Fruit fly (Drosophila melanogaster) whole organism, embryonic: ENCODE data around the gene Polr3G.

ENCODE experiments used
- BEAF-32 ChIP-seq: fragments of 200-800 bp; sonication (Bioruptor generic); optimal IDR thresholded peaks from 3 replicates; lab custom pipeline; 2017; ENCODE audit warnings: missing biosample characterization, missing genetic modification characterization, mild to moderate bottlenecking, moderate library complexity, missing genetic modification reagents
- CG10209 ChIP-seq: fragments of 200-800 bp; sonication (Bioruptor generic); optimal IDR thresholded peaks from 3 replicates; lab custom pipeline; 2017; ENCODE audit warnings: missing biosample characterization, mild to moderate bottlenecking, missing genetic modification characterization, missing genetic modification reagents
- CG10321 ChIP-seq: fragments of 200-800 bp; sonication (Bioruptor generic); IDR thresholded peaks from 2 replicates; pipeline ENCODE4 v1.3.6; 2022; ENCODE audit warnings: missing biosample characterization, missing genetic modification characterization
- CG10462 ChIP-seq: fragments of 200-800 bp; sonication (Bioruptor generic); optimal IDR thresholded peaks from 2 replicates; lab custom pipeline; 2016; ENCODE audit warnings: missing biosample characterization, missing genetic modification characterization
- CG11247 ChIP-seq: fragments of 200-800 bp; sonication (Bioruptor generic); IDR thresholded peaks from 2 replicates; pipeline ENCODE4 v1.3.6; 2022; ENCODE audit warnings: missing biosample characterization, missing genetic modification characterization
- CG14050 ChIP-seq: fragments of 200-800 bp; sonication (Bioruptor generic); IDR thresholded peaks from 3 replicates; pipeline ENCODE4 v1.3.6; 2022; ENCODE audit warnings: missing biosample characterization, missing genetic modification characterization
- CG1647 ChIP-seq: fragments of 200-800 bp; sonication (Bioruptor generic); optimal IDR thresholded peaks from 3 replicates; lab custom pipeline; 2016; ENCODE audit warnings: missing biosample characterization, missing genetic modification characterization
- CG16815 ChIP-seq: fragments of 200-800 bp; sonication (Bioruptor generic); optimal IDR thresholded peaks from 3 replicates; lab custom pipeline; 2017; ENCODE audit warnings: missing biosample characterization, mild to moderate bottlenecking, missing genetic modification characterization
- CG3847 ChIP-seq: fragments of 200-800 bp; sonication (Bioruptor generic); IDR thresholded peaks from 2 replicates; pipeline ENCODE4 v1.3.6; 2022; ENCODE audit warnings: missing biosample characterization, missing genetic modification characterization
- CG4328 ChIP-seq: fragments of 200-800 bp; sonication (Bioruptor generic); optimal IDR thresholded peaks from 3 replicates; lab custom pipeline; 2017; ENCODE audit warnings: missing biosample characterization, missing genetic modification reagents, missing genetic modification characterization
- CG4404 ChIP-seq: fragments of 200-800 bp; sonication (Bioruptor generic); IDR thresholded peaks from 2 replicates; pipeline ENCODE4 v1.3.6; 2022; ENCODE audit warnings: missing biosample characterization, missing genetic modification characterization
- CG4820 ChIP-seq: fragments of 200-800 bp; sonication (Bioruptor generic); optimal IDR thresholded peaks from 3 replicates; lab custom pipeline; 2016; ENCODE audit warnings: missing biosample characterization, missing genetic modification characterization
- CG5180 ChIP-seq: fragments of 200-800 bp; sonication (Bioruptor generic); optimal IDR thresholded peaks from 3 replicates; lab custom pipeline; 2017; ENCODE audit warnings: missing biosample characterization, missing genetic modification characterization, mild to moderate bottlenecking, moderate library complexity, missing genetic modification reagents
- CG5245 ChIP-seq: fragments of 200-800 bp; sonication (Bioruptor generic); optimal IDR thresholded peaks from 3 replicates; lab custom pipeline; 2016; ENCODE audit warnings: missing biosample characterization, missing genetic modification characterization
- CG6654 ChIP-seq: fragments of 200-800 bp; sonication (Bioruptor generic); optimal IDR thresholded peaks from 2 replicates; lab custom pipeline; 2017; ENCODE audit warnings: missing biosample characterization, mild to moderate bottlenecking, missing genetic modification characterization
- CG6683 ChIP-seq: fragments of 200-800 bp; sonication (Bioruptor generic); optimal IDR thresholded peaks from 2 replicates; lab custom pipeline; 2017; ENCODE audit warnings: missing biosample characterization, mild to moderate bottlenecking, missing genetic modification characterization, missing genetic modification reagents
- CG6765 ChIP-seq: fragments of 200-800 bp; sonication (Bioruptor generic); optimal IDR thresholded peaks from 3 replicates; lab custom pipeline; 2017; ENCODE audit warnings: missing biosample characterization, mild to moderate bottlenecking, missing genetic modification characterization
- CG7372 ChIP-seq: fragments of 200-800 bp; sonication (Bioruptor generic); IDR thresholded peaks from 2 replicates; pipeline ENCODE4 v1.3.6; 2022; ENCODE audit warnings: missing biosample characterization, missing genetic modification characterization
- CG7556 ChIP-seq: fragments of 200-800 bp; sonication (Bioruptor generic); optimal IDR thresholded peaks from 2 replicates; lab custom pipeline; 2017; ENCODE audit warnings: missing biosample characterization, mild to moderate bottlenecking, missing genetic modification characterization
- CG8290 ChIP-seq, 3 experiments: fragments of 200-800 bp; sonication (Bioruptor generic); optimal IDR thresholded peaks; 2 replicates each; lab custom pipeline; 2016 to 2019; ENCODE audit warnings: missing biosample characterization in 3 of 3, missing genetic modification characterization in 3 of 3, mild to moderate bottlenecking in 2 of 3, moderate library complexity in 1 of 3
- CG8478 ChIP-seq: fragments of >200 bp; optimal IDR thresholded peaks from 2 replicates; lab custom pipeline; 2018
- CG8924 ChIP-seq: fragments of 200-800 bp; optimal IDR thresholded peaks from 3 replicates; lab custom pipeline; 2019; ENCODE audit warnings: missing biosample characterization, mild to moderate bottlenecking, missing genetic modification characterization, moderate library complexity
- CG9215 ChIP-seq: fragments of 200-800 bp; sonication (Bioruptor generic); IDR thresholded peaks from 2 replicates; pipeline ENCODE4 v1.3.6; 2022; ENCODE audit warnings: missing biosample characterization, missing genetic modification characterization
- CG9932 ChIP-seq: fragments of 200-800 bp; sonication (Bioruptor generic); IDR thresholded peaks from 2 replicates; pipeline ENCODE4 v1.3.6; 2022; ENCODE audit warnings: missing biosample characterization, missing genetic modification characterization
- D19B ChIP-seq: fragments of 200-800 bp; sonication (Bioruptor generic); optimal IDR thresholded peaks from 2 replicates; lab custom pipeline; 2017; ENCODE audit warnings: missing biosample characterization, mild to moderate bottlenecking, missing genetic modification characterization
- Dip3 ChIP-seq: fragments of 200-800 bp; sonication (Bioruptor generic); optimal IDR thresholded peaks from 3 replicates; lab custom pipeline; 2016; ENCODE audit warnings: missing biosample characterization, missing genetic modification characterization
- Dref ChIP-seq: fragments of 200-800 bp; sonication (Bioruptor generic); IDR thresholded peaks from 2 replicates; pipeline ENCODE4 v1.3.6; 2022; ENCODE audit warnings: missing biosample characterization, missing genetic modification characterization
- Ets65A ChIP-seq: fragments of 200-800 bp; sonication (Bioruptor generic); peaks from one replicate; lab custom pipeline; 2016; ENCODE audit warnings: missing biosample characterization, missing genetic modification characterization
- GATAe ChIP-seq: fragments of 200-800 bp; sonication (Bioruptor generic); conservative IDR thresholded peaks from 2 replicates; pipeline ENCODE4 v1.3.6; 2022; ENCODE audit warnings: missing biosample characterization, missing genetic modification characterization
- HHEX ChIP-seq: fragments of 200-800 bp; sonication (Bioruptor generic); optimal IDR thresholded peaks from 3 replicates; lab custom pipeline; 2017; ENCODE audit warnings: missing biosample characterization, mild to moderate bottlenecking, missing genetic modification characterization, missing genetic modification reagents
- NFAT ChIP-seq: fragments of 200-800 bp; sonication (Bioruptor generic); IDR thresholded peaks from 2 replicates; pipeline ENCODE4 v1.3.6; 2022; ENCODE audit warnings: missing biosample characterization, missing genetic modification characterization
- NfI ChIP-seq: fragments of 200-800 bp; sonication (Bioruptor generic); optimal IDR thresholded peaks from 3 replicates; lab custom pipeline; 2018; ENCODE audit warnings: missing biosample characterization, mild to moderate bottlenecking, missing genetic modification characterization, moderate library complexity
- PHDP ChIP-seq: fragments of 200-800 bp; sonication (Bioruptor generic); optimal IDR thresholded peaks from 3 replicates; lab custom pipeline; 2018; ENCODE audit warnings: missing biosample characterization, mild to moderate bottlenecking, missing genetic modification characterization, moderate library complexity
- Ravus ChIP-seq: fragments of 200-800 bp; sonication (Bioruptor generic); IDR thresholded peaks from 2 replicates; pipeline ENCODE4 v1.3.6; 2022; ENCODE audit warnings: missing biosample characterization, missing genetic modification characterization
- Sox100B ChIP-seq: fragments of 200-800 bp; sonication (Bioruptor generic); optimal IDR thresholded peaks from 3 replicates; lab custom pipeline; 2018; ENCODE audit warnings: missing biosample characterization, mild to moderate bottlenecking, missing genetic modification characterization
- Usf ChIP-seq: fragments of 200-800 bp; sonication (Bioruptor generic); optimal IDR thresholded peaks from 2 replicates; lab custom pipeline; 2017; ENCODE audit warnings: missing genotype, missing biosample characterization, missing genetic modification characterization
- Xrp1 ChIP-seq: fragments of 200-800 bp; sonication (Bioruptor generic); IDR thresholded peaks from 2 replicates; pipeline ENCODE4 v1.3.6; 2022; ENCODE audit warnings: missing biosample characterization, missing genetic modification characterization
- az2 ChIP-seq: fragments of 200-800 bp; sonication (Bioruptor generic); optimal IDR thresholded peaks from 3 replicates; lab custom pipeline; 2016; ENCODE audit warnings: missing biosample characterization, missing genetic modification characterization
- bowl ChIP-seq: fragments of 200-800 bp; sonication (Bioruptor generic); IDR thresholded peaks from 2 replicates; pipeline ENCODE4 v1.3.6; 2022; ENCODE audit warnings: missing biosample characterization, missing genetic modification characterization
- cad ChIP-seq: fragments of >200 bp; optimal IDR thresholded peaks from 2 replicates; lab custom pipeline; 2017; ENCODE audit warnings: missing biosample characterization, missing genetic modification characterization
- en ChIP-seq: fragments of 200-800 bp; sonication (Bioruptor generic); optimal IDR thresholded peaks from 2 replicates; lab custom pipeline; 2016; ENCODE audit warnings: missing biosample characterization, missing genetic modification characterization
- fru ChIP-seq: fragments of >200 bp; optimal IDR thresholded peaks from 2 replicates; lab custom pipeline; 2017
- hth ChIP-seq: fragments of >200 bp; optimal IDR thresholded peaks from 2 replicates; lab custom pipeline; 2017; ENCODE audit warnings: inconsistent platforms
- jumu ChIP-seq: fragments of 200-800 bp; sonication (Bioruptor generic); optimal IDR thresholded peaks from 3 replicates; lab custom pipeline; 2016; ENCODE audit warnings: missing biosample characterization, missing genetic modification characterization
- nom ChIP-seq: fragments of 200-800 bp; sonication (Bioruptor generic); optimal IDR thresholded peaks from 2 replicates; lab custom pipeline; 2017; ENCODE audit warnings: missing biosample characterization, missing genetic modification characterization, mild to moderate bottlenecking, moderate library complexity, missing genetic modification reagents
- p53 ChIP-seq: fragments of 200-800 bp; sonication (Bioruptor generic); optimal IDR thresholded peaks from 2 replicates; lab custom pipeline; 2016; ENCODE audit warnings: missing biosample characterization, missing genetic modification characterization
- repo ChIP-seq: fragments of 200-800 bp; sonication (Bioruptor generic); optimal IDR thresholded peaks from 2 replicates; lab custom pipeline; 2016; ENCODE audit warnings: missing biosample characterization, missing genetic modification characterization
- run ChIP-seq: fragments of 200-800 bp; sonication (Bioruptor generic); optimal IDR thresholded peaks from 3 replicates; lab custom pipeline; 2018; ENCODE audit warnings: missing biosample characterization, mild to moderate bottlenecking, missing genetic modification characterization
- slou ChIP-seq: fragments of 200-800 bp; sonication (Bioruptor generic); optimal IDR thresholded peaks from 3 replicates; lab custom pipeline; 2016; ENCODE audit warnings: missing biosample characterization, missing genetic modification characterization
- ssp ChIP-seq: fragments of 200-800 bp; sonication (Bioruptor generic); IDR thresholded peaks from 2 replicates; pipeline ENCODE4 v1.3.6; 2022; ENCODE audit warnings: missing biosample characterization, missing genetic modification characterization
- stc ChIP-seq: fragments of 200-800 bp; sonication (Bioruptor generic); IDR thresholded peaks from 2 replicates; pipeline ENCODE4 v1.3.6; 2022; ENCODE audit warnings: missing biosample characterization, missing genetic modification characterization
- wdn ChIP-seq: fragments of 200-800 bp; sonication (Bioruptor generic); IDR thresholded peaks from 2 replicates; pipeline ENCODE4 v1.3.6; 2022; ENCODE audit warnings: missing biosample characterization, missing genetic modification characterization
- zfh2 ChIP-seq: fragments of 200-800 bp; sonication (Bioruptor generic); optimal IDR thresholded peaks from 2 replicates; lab custom pipeline; 2016; ENCODE audit warnings: missing biosample characterization, missing genetic modification characterization

The Polr3G gene

DNA sequence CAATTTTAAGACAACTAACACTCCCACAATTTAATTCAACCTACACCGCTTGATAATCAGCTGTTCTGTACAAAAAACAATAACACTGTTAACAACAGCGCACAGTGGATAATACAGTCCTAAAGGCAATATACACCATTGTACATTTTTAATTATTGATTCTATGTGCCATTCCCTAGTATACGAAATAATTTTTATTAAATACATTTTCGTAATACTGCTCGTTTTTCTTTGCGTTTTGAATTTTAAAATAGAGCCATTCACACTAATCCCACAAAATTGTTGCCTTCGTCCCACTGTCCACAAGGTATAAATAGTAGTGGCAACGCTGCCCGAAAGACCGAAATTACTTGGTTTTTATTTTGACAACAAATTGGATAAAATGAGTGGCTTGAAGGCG lies 6.6 kb upstream of the Polr3G start, which contains the start of the genes Coq4 and CG32176 (continued):
- TF ChIP-seq CG6654 (GFP tag; lab: Kevin White, UChicago) (peak; percentile 87), NFAT (peak; percentile 98), jumu (peak; percentile 99), CG9215 (GFP tag; lab: Robert Waterston, UW) (peak; percentile 97), p53 (GFP tag; lab: Kevin White, UChicago) (peak; percentile 92), CG1647 (GFP tag; lab: Kevin White, UChicago) (peak; percentile 98), fru (lab: Kevin White, UChicago) (no peak), az2 (GFP tag; lab: Kevin White, UChicago) (peak; percentile 99), cad (GFP tag; lab: Kevin White, UChicago) (no peak), CG4328 (GFP tag; lab: Kevin White, UChicago) (peak; percentile 95), CG5245 (peak; percentile 97), CG6683 (GFP tag; lab: Kevin White, UChicago) (peak; percentile 90), CG4404 (GFP tag; lab: Robert Waterston, UW) (peak; percentile 96), Dip3 (GFP tag; lab: Kevin White, UChicago) (peak; percentile 98), GATAe (GFP tag; lab: Robert Waterston, UW) (peak; percentile 80), zfh2 (GFP tag; lab: Kevin White, UChicago) (peak; percentile 99), NfI (GFP tag; lab: Kevin White, UChicago) (peak; percentile 98), bowl (GFP tag; lab: Robert Waterston, UW) (peak; percentile 90), CG4820 (GFP tag; lab: Kevin White, UChicago) (peak; percentile 97), CG3847 (GFP tag; lab: Robert Waterston, UW) (peak; percentile 98), repo (GFP tag; lab: Kevin White, UChicago) (peak; percentile 96), CG10321 (GFP tag; lab: Robert Waterston, UW) (peak; percentile 78), slou (peak; percentile 98), BEAF-32 (GFP tag; lab: Kevin White, UChicago) (peak; percentile 40), nom (GFP tag; lab: Kevin White, UChicago) (peak; percentile 83), CG7372 (peak; percentile 96), CG6765 (peak; percentile 95), CG7556 (peak; percentile 95), Ravus (GFP tag; lab: Robert Waterston, UW) (peak; percentile 94), HHEX (GFP tag; lab: Kevin White, UChicago) (peak; percentile 96), CG8290 (GFP tag; optimal IDR thresholded peaks at IDR 0.05; lab: Kevin White, UChicago) (peak; percentile 97), CG8290 (tag; optimal IDR thresholded peaks at IDR 0.05; lab: Kevin White, UChicago) (peak; percentile 85 to 99), en (GFP tag; lab: Kevin White, UChicago) (peak; percentile 95), hth (lab: Kevin White, UChicago) (no peak), CG8478 (lab: Kevin White, UChicago) (no peak), CG16815 (GFP tag; lab: Kevin White, UChicago) (peak; percentile 99), CG8924 (tag; lab: Kevin White, UChicago) (peak; percentile 97), wdn (GFP tag; lab: Robert Waterston, UW) (peak; percentile 98), Dref (GFP tag; lab: Robert Waterston, UW) (peak; percentile 47), Xrp1 (GFP tag; lab: Robert Waterston, UW) (peak; percentile 99), Ets65A (GFP tag; lab: Kevin White, UChicago) (peak; percentile 100), CG10462 (GFP tag; lab: Kevin White, UChicago) (peak; percentile 98), PHDP (peak; percentile 98), CG9932 (peak; percentile 99), D19B (GFP tag; lab: Kevin White, UChicago) (peak; percentile 91), ssp (GFP tag; lab: Robert Waterston, UW) (peak; percentile 92), run (tag; lab: Kevin White, UChicago) (peak; percentile 92), CG14050 (peak; percentile 97), Sox100B (GFP tag; lab: Kevin White, UChicago) (peak; percentile 93), CG5180 (GFP tag; lab: Kevin White, UChicago) (peak; percentile 83), Usf (GFP tag; lab: Kevin White, UChicago) (peak; percentile 94), stc (GFP tag; lab: Robert Waterston, UW) (peak; percentile 97), CG10209 (GFP tag; lab: Kevin White, UChicago) (peak; percentile 97), CG11247 (peak; percentile 98)
